Fruit fly (Drosophila melanogaster): ENCODE measurements around the gene CG43098.

CG43098 gene

dm6 chr3L:3702033-3702432 lies 43.2 kb downstream of the CG43098 start:
- TF ChIP-seq Mnt (GFP tag; optimal IDR thresholded peaks at IDR 0.05) (no peak), Clk (GFP tag; optimal IDR thresholded peaks at IDR 0.05) (no peak), toe (GFP tag; optimal IDR thresholded peaks at IDR 0.05) (no peak), Crg-1 (GFP tag; optimal IDR thresholded peaks at IDR 0.05) (no peak), Hr96 (GFP tag; optimal IDR thresholded peaks at IDR 0.05) (no peak), CG7045 (GFP tag; optimal IDR thresholded peaks at IDR 0.05) (no peak), bab1 (GFP tag; optimal IDR thresholded peaks at IDR 0.05) (no peak), ovo (GFP tag; optimal IDR thresholded peaks at IDR 0.05) (no peak), pad (GFP tag; optimal IDR thresholded peaks at IDR 0.05) (no peak), CG14711 (tag; optimal IDR thresholded peaks at IDR 0.05) (no peak), tj (GFP tag; optimal IDR thresholded peaks at IDR 0.05) (no peak), CG7101 (tag; optimal IDR thresholded peaks at IDR 0.05) (no peak), CG5204 (GFP tag; optimal IDR thresholded peaks at IDR 0.05) (no peak), cic (GFP tag; optimal IDR thresholded peaks at IDR 0.05) (no peak), cnc (optimal IDR thresholded peaks at IDR 0.05) (no peak)

dm6 chr3L:3702489-3702888 lies 43.6 kb downstream of the CG43098 start:
- no peak for TF ChIP-seq bab1 (GFP tag; optimal IDR thresholded peaks at IDR 0.05)
- no peak for TF ChIP-seq Crg-1 (GFP tag; optimal IDR thresholded peaks at IDR 0.05)
- TF ChIP-seq Clk (GFP tag; optimal IDR thresholded peaks at IDR 0.05), result no peak
- TF ChIP-seq cic (GFP tag; optimal IDR thresholded peaks at IDR 0.05), result no peak
- no peak for TF ChIP-seq Mnt (GFP tag; optimal IDR thresholded peaks at IDR 0.05)
- no peak for TF ChIP-seq Hr96 (GFP tag; optimal IDR thresholded peaks at IDR 0.05)
- no peak for TF ChIP-seq CG12768 (GFP tag; optimal IDR thresholded peaks at IDR 0.05)
- TF ChIP-seq tj (GFP tag; optimal IDR thresholded peaks at IDR 0.05), result no peak
- TF ChIP-seq CG14711 (tag; optimal IDR thresholded peaks at IDR 0.05), result no peak
- TF ChIP-seq CG7045 (GFP tag; optimal IDR thresholded peaks at IDR 0.05), result no peak
- no peak for TF ChIP-seq CG5204 (GFP tag; optimal IDR thresholded peaks at IDR 0.05)
- TF ChIP-seq cnc (optimal IDR thresholded peaks at IDR 0.05), result no peak
- TF ChIP-seq CG11617 (GFP tag; optimal IDR thresholded peaks at IDR 0.05), result no peak
- TF ChIP-seq ovo (GFP tag; optimal IDR thresholded peaks at IDR 0.05), result no peak
- no peak for TF ChIP-seq pad (GFP tag; optimal IDR thresholded peaks at IDR 0.05)
- TF ChIP-seq kay (GFP tag; ENCODE audit: borderline replicate concordance), result no peak
- TF ChIP-seq CG33017 (tag; optimal IDR thresholded peaks at IDR 0.05), result no peak
- TF ChIP-seq toe (GFP tag; optimal IDR thresholded peaks at IDR 0.05), result no peak

dm6 chr3L:3705936-3706335 lies 47.1 kb downstream of the CG43098 start:
- TF ChIP-seq cic (GFP tag; optimal IDR thresholded peaks at IDR 0.05), result no peak
- no peak for TF ChIP-seq CG7101 (tag; optimal IDR thresholded peaks at IDR 0.05)
- no peak for TF ChIP-seq pad (GFP tag; optimal IDR thresholded peaks at IDR 0.05)
- no peak for TF ChIP-seq CG33017 (tag; optimal IDR thresholded peaks at IDR 0.05)

- TF ChIP-seq cic (GFP tag; optimal IDR thresholded peaks at IDR 0.05) (no peak), tj (GFP tag; optimal IDR thresholded peaks at IDR 0.05) (no peak), ovo (GFP tag; optimal IDR thresholded peaks at IDR 0.05) (no peak), kay (GFP tag; ENCODE audit: borderline replicate concordance) (no peak), CG5204 (GFP tag; optimal IDR thresholded peaks at IDR 0.05) (no peak), CG12768 (GFP tag; optimal IDR thresholded peaks at IDR 0.05) (no peak), CG7101 (tag; optimal IDR thresholded peaks at IDR 0.05) (no peak), CG11617 (GFP tag; optimal IDR thresholded peaks at IDR 0.05) (no peak), pad (GFP tag; optimal IDR thresholded peaks at IDR 0.05) (no peak), Mnt (GFP tag; optimal IDR thresholded peaks at IDR 0.05) (no peak), Hr96 (GFP tag; optimal IDR thresholded peaks at IDR 0.05) (no peak), Clk (GFP tag; optimal IDR thresholded peaks at IDR 0.05) (no peak), CG1620 (GFP tag; optimal IDR thresholded peaks at IDR 0.05) (no peak), Crg-1 (GFP tag; optimal IDR thresholded peaks at IDR 0.05) (no peak)
Observed at dm6 chr3L:3706782-3707181, 47.9 kb downstream of the CG43098 start.

- no peak for TF ChIP-seq bab1 (GFP tag; optimal IDR thresholded peaks at IDR 0.05)
- TF ChIP-seq cnc (optimal IDR thresholded peaks at IDR 0.05), result no peak
- TF ChIP-seq CG1620 (GFP tag; optimal IDR thresholded peaks at IDR 0.05), result no peak
- TF ChIP-seq cic (GFP tag; optimal IDR thresholded peaks at IDR 0.05), result no peak
- TF ChIP-seq Mnt (GFP tag; optimal IDR thresholded peaks at IDR 0.05), result no peak
- no peak for TF ChIP-seq tj (GFP tag; optimal IDR thresholded peaks at IDR 0.05)
- no peak for TF ChIP-seq CG14711 (tag; optimal IDR thresholded peaks at IDR 0.05)
- TF ChIP-seq Clk (GFP tag; optimal IDR thresholded peaks at IDR 0.05), result no peak
- no peak for TF ChIP-seq CG11617 (GFP tag; optimal IDR thresholded peaks at IDR 0.05)
- TF ChIP-seq CG5204 (GFP tag; optimal IDR thresholded peaks at IDR 0.05), result no peak
- no peak for TF ChIP-seq ovo (GFP tag; optimal IDR thresholded peaks at IDR 0.05)
- no peak for TF ChIP-seq CG12768 (GFP tag; optimal IDR thresholded peaks at IDR 0.05)
- TF ChIP-seq kay (GFP tag; ENCODE audit: borderline replicate concordance), result no peak
- no peak for TF ChIP-seq CG33017 (tag; optimal IDR thresholded peaks at IDR 0.05)
- no peak for TF ChIP-seq CG7101 (tag; optimal IDR thresholded peaks at IDR 0.05)
- TF ChIP-seq Crg-1 (GFP tag; optimal IDR thresholded peaks at IDR 0.05), result no peak
- TF ChIP-seq Hr96 (GFP tag; optimal IDR thresholded peaks at IDR 0.05), result no peak
Observed at dm6 chr3L:3707929-3708328, 49.1 kb downstream of the CG43098 start.

Data from whole organism, adult.